Worm (Caenorhabditis elegans) whole organism, young adult: Measurements from ENCODE around the gene ttr-22.

Experiments used
- aptf-2 ChIP-seq: fragments of 200-800 bp; sonication (Bioruptor generic); conservative IDR thresholded peaks from 2 replicates; pipeline ENCODE4 v1.3.6; 2022; ENCODE audit warnings: missing genetic modification reagents, missing genetic modification characterization, missing compliant biosample characterization
- athp-1 ChIP-seq: sonication (generic microtip); optimal IDR thresholded peaks from 2 replicates; lab custom pipeline; 2017; ENCODE audit warnings: mild to moderate bottlenecking, missing genetic modification characterization, missing compliant biosample characterization
- attf-3 ChIP-seq: fragments of 200-800 bp; sonication (Bioruptor generic); conservative IDR thresholded peaks from 2 replicates; pipeline ENCODE4 v1.3.6; 2022; ENCODE audit warnings: missing genetic modification reagents, missing genetic modification characterization, missing compliant biosample characterization
- attf-6 ChIP-seq: fragments of 200-800 bp; sonication (Bioruptor generic); IDR thresholded peaks from 2 replicates; pipeline ENCODE4 v1.3.6; 2022; ENCODE audit warnings: missing genetic modification reagents, missing genetic modification characterization, missing compliant biosample characterization
- cebp-1 ChIP-seq, 2 experiments: fragments of 200-800 bp in 1 of 2; sonication (Bioruptor generic) in 1 of 2; sonication (generic microtip) in 1 of 2; IDR thresholded peaks in 1 of 2; optimal IDR thresholded peaks in 1 of 2; 2 replicates each; pipeline versions ENCODE4 v1.3.6 to Lab custom; 2017 to 2022; ENCODE audit warnings: missing compliant biosample characterization in 2 of 2, missing genetic modification characterization in 2 of 2, mild to moderate bottlenecking in 1 of 2, missing genetic modification reagents in 1 of 2, moderate library complexity in 1 of 2
- dpl-1 ChIP-seq: fragments of 150-350 bp; optimal IDR thresholded peaks from 2 replicates; lab custom pipeline; 2014; ENCODE audit warnings: missing biosample characterization, missing genetic modification reagents, missing genetic modification characterization
- hlh-12 ChIP-seq: sonication (generic microtip); optimal IDR thresholded peaks from 2 replicates; lab custom pipeline; 2016; ENCODE audit warnings: missing genetic modification characterization, missing compliant biosample characterization
- hmg-20 ChIP-seq: fragments of 200-800 bp; sonication (Bioruptor generic); IDR thresholded peaks from 2 replicates; pipeline ENCODE4 v1.3.6; 2022; ENCODE audit warnings: missing genetic modification reagents, missing genetic modification characterization, missing compliant biosample characterization
- mel-28 ChIP-seq: sonication (generic microtip); optimal IDR thresholded peaks from 2 replicates; lab custom pipeline; 2016; ENCODE audit warnings: borderline replicate concordance, mild to moderate bottlenecking, missing genetic modification characterization, missing compliant biosample characterization
- mxl-1 ChIP-seq: sonication (generic microtip); optimal IDR thresholded peaks from 2 replicates; lab custom pipeline; 2016; ENCODE audit warnings: missing genetic modification characterization, missing compliant biosample characterization
- nhr-90 ChIP-seq: sonication (generic microtip); optimal IDR thresholded peaks from 2 replicates; lab custom pipeline; 2016; ENCODE audit warnings: missing genotype, mild to moderate bottlenecking, missing genetic modification characterization, missing compliant biosample characterization
- pha-4 ChIP-seq: fragments of 150-350 bp; sonication (generic microtip); optimal IDR thresholded peaks from 2 replicates; lab custom pipeline; 2014; ENCODE audit warnings: missing biosample characterization, missing genetic modification reagents, missing genetic modification characterization
- rpc-1 ChIP-seq, 2 experiments: fragments of 150-350 bp in 1 of 2; sonication (generic microtip) in 1 of 2; optimal IDR thresholded peaks; 2 replicates each; lab custom pipeline; 2014 to 2018; ENCODE audit warnings: missing biosample characterization in 1 of 2, missing genetic modification characterization in 1 of 2, missing genetic modification reagents in 1 of 2, missing genotype in 1 of 2
- unc-62 ChIP-seq: fragments of 150-350 bp; optimal IDR thresholded peaks from 2 replicates; lab custom pipeline; 2014; ENCODE audit warnings: missing biosample characterization, missing genetic modification reagents, missing genetic modification characterization

- TF ChIP-seq attf-6 (GFP tag; lab: Robert Waterston, UW) (no peak), athp-1 (tag; lab: Kevin White, UChicago) (no peak), mxl-1 (tag; lab: Kevin White, UChicago) (no peak), rpc-1 (optimal IDR thresholded peaks at IDR 0.05; lab: Kevin White, UChicago) (no peak), rpc-1 (tag; optimal IDR thresholded peaks at IDR 0.05; lab: Kevin White, UChicago) (no peak), pha-4 (tag; lab: Kevin White, UChicago) (no peak), nhr-90 (tag; lab: Kevin White, UChicago) (no peak), unc-62 (GFP tag; lab: Kevin White, UChicago) (no peak), attf-3 (GFP tag; lab: Robert Waterston, UW) (no peak), mel-28 (no peak), hlh-12 (tag; lab: Kevin White, UChicago) (no peak), dpl-1 (GFP tag; lab: Kevin White, UChicago) (no peak), aptf-2 (GFP tag; lab: Robert Waterston, UW) (no peak), hmg-20 (GFP tag; lab: Robert Waterston, UW) (no peak), cebp-1 (GFP tag; IDR thresholded peaks at IDR 0.05; lab: Robert Waterston, UW) (no peak), cebp-1 (tag; optimal IDR thresholded peaks at IDR 0.05; lab: Kevin White, UChicago) (no peak)
Measured at ce11 chrV:12241126-12241525, at the start of gene ttr-22.
